Fruit fly (Drosophila melanogaster) whole organism: ENCODE results near the gene Syp.

Source experiments
- pan ChIP-seq: fragments of >200 bp; optimal IDR thresholded peaks from 2 replicates; lab custom pipeline; 2017
- psq ChIP-seq: fragments of >200 bp; optimal IDR thresholded peaks from 2 replicates; lab custom pipeline; 2017
- usp ChIP-seq: fragments of >200 bp; optimal IDR thresholded peaks from 2 replicates; lab custom pipeline; 2017; ENCODE audit warnings: missing biosample characterization, missing genetic modification characterization, mixed read lengths

DNA sequence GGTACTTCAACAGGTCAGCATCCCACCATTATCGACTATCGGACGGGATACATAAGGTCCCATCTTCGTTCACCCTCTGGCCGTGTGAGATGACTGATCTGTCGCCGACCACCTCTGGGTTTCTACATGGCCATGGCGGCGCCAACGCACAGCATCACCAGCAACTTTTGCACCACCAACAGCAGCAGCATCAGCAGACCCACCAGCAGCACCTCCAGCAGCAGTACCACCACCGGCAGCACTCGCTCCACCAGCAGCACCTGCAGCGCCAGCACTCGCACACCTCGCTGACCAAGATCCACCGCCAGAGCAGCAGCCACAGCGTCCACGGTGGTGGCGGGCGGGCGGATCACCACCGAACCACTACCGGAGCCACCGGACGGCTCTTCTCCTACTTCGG, 1.5 kb upstream of the Syp start:
- TF ChIP-seq psq (lab: Kevin White, UChicago) (no peak), pan (lab: Kevin White, UChicago) (no peak), usp (GFP tag; lab: Kevin White, UChicago) (no peak)
